Fruit fly (Drosophila melanogaster) whole organism, adult: ENCODE measurements around the gene CG31468.
A peak's percentile ranks its signal among the peaks of the same experiment; 100 is the strongest.

Experiments used
- CG11617 ChIP-seq: fragments of 200-800 bp; sonication (Bioruptor generic); optimal IDR thresholded peaks from 2 replicates; lab custom pipeline; 2017; ENCODE audit warnings: mild to moderate bottlenecking, missing biosample characterization, missing genetic modification reagents, missing genetic modification characterization
- CG12768 ChIP-seq: fragments of 200-800 bp; sonication (Bioruptor generic); optimal IDR thresholded peaks from 2 replicates; lab custom pipeline; 2017; ENCODE audit warnings: missing biosample characterization, missing genetic modification characterization, mild to moderate bottlenecking, moderate library complexity, missing genetic modification reagents
- CG14711 ChIP-seq: fragments of 200-800 bp; sonication (Bioruptor generic); optimal IDR thresholded peaks from 2 replicates; lab custom pipeline; 2018; ENCODE audit warnings: missing biosample characterization, mild to moderate bottlenecking, missing genetic modification characterization, moderate library complexity
- CG1620 ChIP-seq: fragments of 200-800 bp; sonication (Bioruptor generic); optimal IDR thresholded peaks from 2 replicates; lab custom pipeline; 2016; ENCODE audit warnings: missing biosample characterization, missing genetic modification characterization
- CG33017 ChIP-seq: fragments of 200-800 bp; sonication (Bioruptor generic); optimal IDR thresholded peaks from 2 replicates; lab custom pipeline; 2018; ENCODE audit warnings: missing biosample characterization, mild to moderate bottlenecking, missing genetic modification characterization, moderate library complexity
- CG5204 ChIP-seq: fragments of 200-800 bp; sonication (Bioruptor generic); optimal IDR thresholded peaks from 2 replicates; lab custom pipeline; 2016; ENCODE audit warnings: missing biosample characterization, missing genetic modification characterization
- CG7045 ChIP-seq: fragments of 200-800 bp; sonication (Bioruptor generic); optimal IDR thresholded peaks from 2 replicates; lab custom pipeline; 2017; ENCODE audit warnings: missing biosample characterization, mild to moderate bottlenecking, missing genetic modification characterization
- CG7101 ChIP-seq: fragments of 200-800 bp; sonication (Bioruptor generic); optimal IDR thresholded peaks from 2 replicates; lab custom pipeline; 2018; ENCODE audit warnings: missing biosample characterization, mild to moderate bottlenecking, missing genetic modification characterization, moderate library complexity
- Clk ChIP-seq: fragments of 200-800 bp; sonication (Bioruptor generic); optimal IDR thresholded peaks from 2 replicates; lab custom pipeline; 2017; ENCODE audit warnings: missing biosample characterization, missing genetic modification characterization
- Crg-1 ChIP-seq: fragments of 200-800 bp; sonication (Bioruptor generic); optimal IDR thresholded peaks from 2 replicates; lab custom pipeline; 2016; ENCODE audit warnings: missing biosample characterization, missing genetic modification characterization
- Hr96 ChIP-seq: fragments of 200-800 bp; sonication (Bioruptor generic); optimal IDR thresholded peaks from 2 replicates; lab custom pipeline; 2016; ENCODE audit warnings: missing biosample characterization, missing genetic modification characterization
- Mnt ChIP-seq: fragments of 200-800 bp; sonication (Bioruptor generic); optimal IDR thresholded peaks from 2 replicates; lab custom pipeline; 2016; ENCODE audit warnings: missing biosample characterization, mild to moderate bottlenecking, missing genetic modification characterization
- bab1 ChIP-seq: fragments of 200-800 bp; sonication (Bioruptor generic); optimal IDR thresholded peaks from 3 replicates; lab custom pipeline; 2019; ENCODE audit warnings: missing biosample characterization, mild to moderate bottlenecking, missing genetic modification characterization, moderate library complexity
- cic ChIP-seq: fragments of 200-800 bp; sonication (Bioruptor generic); optimal IDR thresholded peaks from 2 replicates; lab custom pipeline; 2017; ENCODE audit warnings: missing biosample characterization, mild to moderate bottlenecking, missing genetic modification characterization, moderate library complexity
- cnc ChIP-seq, 2 experiments: fragments of >200 bp; optimal IDR thresholded peaks; 2 replicates each; lab custom pipeline; 2017
- kay ChIP-seq: fragments of 200-800 bp; sonication (Bioruptor generic); peaks from one replicate; lab custom pipeline; 2016; ENCODE audit warnings: missing biosample characterization, missing genetic modification characterization, borderline replicate concordance
- ovo ChIP-seq: fragments of 200-800 bp; sonication (Bioruptor generic); optimal IDR thresholded peaks from 2 replicates; lab custom pipeline; 2016; ENCODE audit warnings: missing biosample characterization, missing genetic modification characterization
- pad ChIP-seq: fragments of 200-800 bp; sonication (Bioruptor generic); optimal IDR thresholded peaks from 3 replicates; lab custom pipeline; 2017; ENCODE audit warnings: missing biosample characterization, missing genetic modification characterization, mild to moderate bottlenecking, moderate library complexity, missing genetic modification reagents
- tj ChIP-seq: fragments of 200-800 bp; sonication (Bioruptor generic); optimal IDR thresholded peaks from 3 replicates; lab custom pipeline; 2017; ENCODE audit warnings: missing biosample characterization, mild to moderate bottlenecking, missing genetic modification characterization, moderate library complexity
- toe ChIP-seq: fragments of 200-800 bp; sonication (Bioruptor generic); optimal IDR thresholded peaks from 2 replicates; lab custom pipeline; 2016; ENCODE audit warnings: missing biosample characterization, missing genetic modification characterization

The CG31468 gene

dm6 chr3R:23666672-23667211 is 33.4 kb downstream of the CG31468 start:
- TF ChIP-seq CG7045, result no peak
- no peak for TF ChIP-seq cnc (optimal IDR thresholded peaks at IDR 0.05; lab: Kevin White, UChicago)
- TF ChIP-seq Mnt (GFP tag; lab: Kevin White, UChicago), result no peak
- TF ChIP-seq Clk (GFP tag; lab: Kevin White, UChicago), result no peak

dm6 chr3R:23664437-23664836 is 35.7 kb downstream of the CG31468 start:
- no peak for TF ChIP-seq CG14711 (tag; lab: Kevin White, UChicago)
- TF ChIP-seq CG7045, result no peak
- TF ChIP-seq CG7101 (tag; lab: Kevin White, UChicago), result no peak
- peak; percentile 77 for TF ChIP-seq kay (GFP tag; lab: Kevin White, UChicago)
- TF ChIP-seq cic (GFP tag; lab: Kevin White, UChicago), result no peak
- peak; percentile 20 for TF ChIP-seq tj (GFP tag; lab: Kevin White, UChicago)
- TF ChIP-seq ovo (GFP tag; lab: Kevin White, UChicago), result no peak
- no peak for TF ChIP-seq CG12768 (GFP tag; lab: Kevin White, UChicago)
- TF ChIP-seq pad, result no peak
- TF ChIP-seq CG11617 (GFP tag; lab: Kevin White, UChicago), result no peak
- TF ChIP-seq Hr96, result no peak
- TF ChIP-seq CG5204 (GFP tag; lab: Kevin White, UChicago), result no peak
- no peak for TF ChIP-seq cnc (optimal IDR thresholded peaks at IDR 0.05; lab: Kevin White, UChicago)

dm6 chr3R:23662782-23663181 is 37.4 kb downstream of the CG31468 start:
- TF ChIP-seq CG1620 (GFP tag; lab: Kevin White, UChicago) (no peak), CG11617 (GFP tag; lab: Kevin White, UChicago) (no peak), CG7101 (tag; lab: Kevin White, UChicago) (no peak), pad (no peak), bab1 (GFP tag; lab: Kevin White, UChicago) (no peak), Mnt (GFP tag; lab: Kevin White, UChicago) (no peak), ovo (GFP tag; lab: Kevin White, UChicago) (no peak), tj (GFP tag; lab: Kevin White, UChicago) (no peak), CG33017 (tag; lab: Kevin White, UChicago) (no peak), Hr96 (no peak), toe (GFP tag; lab: Kevin White, UChicago) (no peak), cnc (optimal IDR thresholded peaks at IDR 0.05; lab: Kevin White, UChicago) (no peak), CG5204 (GFP tag; lab: Kevin White, UChicago) (no peak), kay (GFP tag; lab: Kevin White, UChicago) (no peak), cic (GFP tag; lab: Kevin White, UChicago) (no peak), Crg-1 (GFP tag; lab: Kevin White, UChicago) (no peak)

dm6 chr3R:23659598-23659997 is 40.6 kb downstream of the CG31468 start:
- TF ChIP-seq ovo (GFP tag; lab: Kevin White, UChicago), result no peak
- no peak for TF ChIP-seq Crg-1 (GFP tag; lab: Kevin White, UChicago)
- TF ChIP-seq pad, result no peak
- TF ChIP-seq CG33017 (tag; lab: Kevin White, UChicago), result no peak
- no peak for TF ChIP-seq toe (GFP tag; lab: Kevin White, UChicago)
- TF ChIP-seq Mnt (GFP tag; lab: Kevin White, UChicago), result no peak
- TF ChIP-seq bab1 (GFP tag; lab: Kevin White, UChicago), result no peak

dm6 chr3R:23658948-23659347 is 41.2 kb downstream of the CG31468 start:
- TF ChIP-seq CG5204 (GFP tag; lab: Kevin White, UChicago) (no peak), Crg-1 (GFP tag; lab: Kevin White, UChicago) (no peak), tj (GFP tag; lab: Kevin White, UChicago) (peak; percentile 97), CG33017 (tag; lab: Kevin White, UChicago) (no peak), bab1 (GFP tag; lab: Kevin White, UChicago) (no peak), cnc (optimal IDR thresholded peaks at IDR 0.05; lab: Kevin White, UChicago) (no peak), Mnt (GFP tag; lab: Kevin White, UChicago) (no peak)

dm6 chr3R:23657357-23658318 is 42.5 kb downstream of the CG31468 start:
- TF ChIP-seq bab1 (GFP tag; lab: Kevin White, UChicago) (no peak), CG33017 (tag; lab: Kevin White, UChicago) (no peak), cic (GFP tag; lab: Kevin White, UChicago) (peak; percentile 17), CG1620 (GFP tag; lab: Kevin White, UChicago) (no peak), Crg-1 (GFP tag; lab: Kevin White, UChicago) (peak; percentile 43), pad (peak; percentile 24), tj (GFP tag; lab: Kevin White, UChicago) (peak; percentile 35), Clk (GFP tag; lab: Kevin White, UChicago) (no peak), kay (GFP tag; lab: Kevin White, UChicago) (peak; percentile 73), CG7045 (no peak)
